Worm (Caenorhabditis elegans): ENCODE measurements around the gene C01B10.3.

Gene C01B10.3

ce11 chrIV:6585397-6585921 is 35.7 kb downstream of the C01B10.3 start, which contains the start of the genes F38A5.2 and dnj-11:
Gene F38A5.2 (minus strand): TSS chrIV:6585400.
Gene dnj-11 (plus strand): TSS chrIV:6585871.
- TF ChIP-seq lsl-1 (GFP tag; optimal IDR thresholded peaks at IDR 0.05), result peak; percentile 46
- TF ChIP-seq cebp-1 (GFP tag; IDR thresholded peaks at IDR 0.05), result no peak
- TF ChIP-seq cebp-1 (tag; optimal IDR thresholded peaks at IDR 0.05), result peak; percentile 75
- no peak for TF ChIP-seq T26A5.8 (tag; optimal IDR thresholded peaks at IDR 0.05)
- no peak for TF ChIP-seq Y67H2A.10 (GFP tag; conservative IDR thresholded peaks at IDR 0.05)
- TF ChIP-seq snpc-4 (GFP tag; optimal IDR thresholded peaks at IDR 0.05), result peak; percentile 45
- peak in 3 of 4 experiments; percentile 77 to 87 (median 80) for TF ChIP-seq snpc-4 (tag; optimal IDR thresholded peaks at IDR 0.05)
- TF ChIP-seq xnd-1 (tag; optimal IDR thresholded peaks at IDR 0.05), result no peak
- TF ChIP-seq B0019.2 (GFP tag; conservative IDR thresholded peaks at IDR 0.05), result no peak
- TF ChIP-seq F33H1.4 (GFP tag; IDR thresholded peaks at IDR 0.05), result 0 out of 2 replicates have a peak, but pooled peaks have one; percentile 23
- no peak for TF ChIP-seq lir-1 (GFP tag; conservative IDR thresholded peaks at IDR 0.05)
- no peak for TF ChIP-seq ceh-58 (GFP tag; IDR thresholded peaks at IDR 0.05)
- no peak for TF ChIP-seq egl-44 (GFP tag; IDR thresholded peaks at IDR 0.05)
- no peak for TF ChIP-seq ama-1 (optimal IDR thresholded peaks at IDR 0.05)
- TF ChIP-seq ama-1 (GFP tag; optimal IDR thresholded peaks at IDR 0.05), result no peak
- no peak for TF ChIP-seq Y56A3A.18 (GFP tag; IDR thresholded peaks at IDR 0.05)
- no peak for TF ChIP-seq hmg-20 (GFP tag; IDR thresholded peaks at IDR 0.05)
- TF ChIP-seq F39B2.1 (GFP tag; IDR thresholded peaks at IDR 0.05), result no peak
- no peak for TF ChIP-seq zim-3 (tag; optimal IDR thresholded peaks at IDR 0.05)
- TF ChIP-seq B0261.1 (tag; optimal IDR thresholded peaks at IDR 0.05), result no peak
- TF ChIP-seq Y95B8A.8 (GFP tag; IDR thresholded peaks at IDR 0.05), result 0 out of 2 replicates have a peak, but pooled peaks have one; percentile 23
- TF ChIP-seq rpc-1 (optimal IDR thresholded peaks at IDR 0.05), result peak; percentile 3
- TF ChIP-seq rpc-1 (tag; optimal IDR thresholded peaks at IDR 0.05), result no peak
- no peak for TF ChIP-seq unc-62 (GFP tag; optimal IDR thresholded peaks at IDR 0.05)
- no peak for TF ChIP-seq die-1 (tag; optimal IDR thresholded peaks at IDR 0.05)
- no peak for TF ChIP-seq lag-1 (GFP tag; IDR thresholded peaks at IDR 0.05)
- no peak for TF ChIP-seq nfya-2 (GFP tag; IDR thresholded peaks at IDR 0.05)
- no peak for TF ChIP-seq ceh-79 (tag; optimal IDR thresholded peaks at IDR 0.05)
- TF ChIP-seq madf-10 (tag; optimal IDR thresholded peaks at IDR 0.05), result no peak
- peak; percentile 82 for TF ChIP-seq attf-5 (GFP tag; optimal IDR thresholded peaks at IDR 0.05)
- no peak for TF ChIP-seq him-1 (tag; optimal IDR thresholded peaks at IDR 0.05)
- TF ChIP-seq aptf-2 (GFP tag; conservative IDR thresholded peaks at IDR 0.05), result no peak
- TF ChIP-seq F52B5.7 (tag; optimal IDR thresholded peaks at IDR 0.05), result no peak
- TF ChIP-seq egrh-3 (GFP tag; IDR thresholded peaks at IDR 0.05), result 0 out of 2 replicates have a peak, but pooled peaks have one; percentile 24
- peak; percentile 54; the same call in 1 of the 2 replicates for TF ChIP-seq ceh-100 (GFP tag; IDR thresholded peaks at IDR 0.05)
- TF ChIP-seq snpc-1.1 (tag; optimal IDR thresholded peaks at IDR 0.05; ENCODE audit: insufficient read depth), result no peak
- TF ChIP-seq F49E8.2 (tag; optimal IDR thresholded peaks at IDR 0.05; ENCODE audit: insufficient read depth), result peak; percentile 49
- no peak for TF ChIP-seq ceh-91 (GFP tag; IDR thresholded peaks at IDR 0.05)
- no peak; the same call in 1 of the 2 replicates for TF ChIP-seq ekl-4 (GFP tag; IDR thresholded peaks at IDR 0.05)
- TF ChIP-seq nhr-80 (tag; optimal IDR thresholded peaks at IDR 0.05), result peak; percentile 40
- no peak for TF ChIP-seq sea-2 (GFP tag; IDR thresholded peaks at IDR 0.05)
- no peak for TF ChIP-seq mes-4 (tag; optimal IDR thresholded peaks at IDR 0.05)
- no peak for TF ChIP-seq T07F8.4 (tag; optimal IDR thresholded peaks at IDR 0.05)
- TF ChIP-seq egl-18 (GFP tag; IDR thresholded peaks at IDR 0.05), result no peak
- TF ChIP-seq hlh-12 (tag; optimal IDR thresholded peaks at IDR 0.05), result no peak
- no peak for TF ChIP-seq cebp-2 (GFP tag; IDR thresholded peaks at IDR 0.05)
- no peak for TF ChIP-seq athp-1 (tag; optimal IDR thresholded peaks at IDR 0.05)
- no peak for TF ChIP-seq akir-1 (GFP tag; optimal IDR thresholded peaks at IDR 0.05)
- no peak for TF ChIP-seq F55B11.4 (tag; optimal IDR thresholded peaks at IDR 0.05; ENCODE audit: borderline replicate concordance, insufficient read depth)
- no peak for TF ChIP-seq madf-8 (GFP tag; conservative IDR thresholded peaks at IDR 0.05)

Measured in whole organism, young adult.